Fruit fly (Drosophila melanogaster) whole organism, embryonic: ENCODE measurements around the gene Arp2.
A peak's percentile ranks its signal among the peaks of the same experiment; 100 is the strongest.

Experiments used
- Asciz ChIP-seq: fragments of 200-800 bp; sonication (Bioruptor generic); optimal IDR thresholded peaks from 2 replicates; lab custom pipeline; 2017; ENCODE audit warnings: missing biosample characterization, mild to moderate bottlenecking, missing genetic modification characterization, missing genetic modification reagents
- B-H2 ChIP-seq: fragments of 200-800 bp; sonication (Bioruptor generic); optimal IDR thresholded peaks from 2 replicates; lab custom pipeline; 2018; ENCODE audit warnings: missing biosample characterization, mild to moderate bottlenecking, missing genetic modification characterization
- CG10543 ChIP-seq: fragments of 200-800 bp; sonication (Bioruptor generic); optimal IDR thresholded peaks from 3 replicates; lab custom pipeline; 2017; ENCODE audit warnings: missing biosample characterization, mild to moderate bottlenecking, missing genetic modification characterization, moderate library complexity
- CG10565 ChIP-seq: fragments of 200-800 bp; sonication (Bioruptor generic); optimal IDR thresholded peaks from 3 replicates; lab custom pipeline; 2016; ENCODE audit warnings: missing biosample characterization, mild to moderate bottlenecking, missing genetic modification characterization
- CG15073 ChIP-seq: fragments of 200-800 bp; sonication (Bioruptor generic); optimal IDR thresholded peaks from 2 replicates; lab custom pipeline; 2016; ENCODE audit warnings: missing biosample characterization, missing genetic modification characterization
- CG16779 ChIP-seq: fragments of 200-800 bp; sonication (Bioruptor generic); IDR thresholded peaks from 2 replicates; pipeline ENCODE4 v1.3.6; 2022; ENCODE audit warnings: missing biosample characterization, missing genetic modification characterization
- CG17186 ChIP-seq: fragments of 200-800 bp; sonication (Bioruptor generic); optimal IDR thresholded peaks from 3 replicates; lab custom pipeline; 2017; ENCODE audit warnings: missing biosample characterization, missing genetic modification reagents, missing genetic modification characterization
- CG1792 ChIP-seq: fragments of 200-800 bp; sonication (Bioruptor generic); optimal IDR thresholded peaks from 2 replicates; lab custom pipeline; 2016; ENCODE audit warnings: missing biosample characterization, missing genetic modification characterization
- CG18599 ChIP-seq: fragments of 200-800 bp; sonication (Bioruptor generic); optimal IDR thresholded peaks from 3 replicates; lab custom pipeline; 2017; ENCODE audit warnings: missing biosample characterization, missing genetic modification characterization, mild to moderate bottlenecking, moderate library complexity, missing genetic modification reagents
- CG2116 ChIP-seq: fragments of 200-800 bp; sonication (Bioruptor generic); optimal IDR thresholded peaks from 3 replicates; lab custom pipeline; 2018; ENCODE audit warnings: missing biosample characterization, mild to moderate bottlenecking, missing genetic modification characterization
- CG2120 ChIP-seq: fragments of 200-800 bp; sonication (Bioruptor generic); optimal IDR thresholded peaks from 3 replicates; lab custom pipeline; 2016; ENCODE audit warnings: missing biosample characterization, missing genetic modification characterization
- CG32532 ChIP-seq: fragments of 200-800 bp; sonication (Bioruptor generic); IDR thresholded peaks from 2 replicates; pipeline ENCODE4 v1.3.6; 2022; ENCODE audit warnings: missing biosample characterization, missing genetic modification characterization
- CG33213 ChIP-seq: fragments of 200-800 bp; sonication (Bioruptor generic); optimal IDR thresholded peaks from 3 replicates; lab custom pipeline; 2016; ENCODE audit warnings: missing biosample characterization, missing genetic modification characterization
- CG34224 ChIP-seq: fragments of 200-800 bp; sonication (Bioruptor generic); IDR thresholded peaks from 3 replicates; pipeline ENCODE4 v1.3.6; 2022; ENCODE audit warnings: missing biosample characterization, missing genetic modification characterization; ENCODE audit not compliant: partially characterized antibody
- CG4854 ChIP-seq: fragments of 200-800 bp; sonication (Bioruptor generic); optimal IDR thresholded peaks from 2 replicates; lab custom pipeline; 2016; ENCODE audit warnings: missing biosample characterization, missing genetic modification characterization, inconsistent platforms
- CG6683 ChIP-seq: fragments of 200-800 bp; sonication (Bioruptor generic); optimal IDR thresholded peaks from 2 replicates; lab custom pipeline; 2017; ENCODE audit warnings: missing biosample characterization, mild to moderate bottlenecking, missing genetic modification characterization, missing genetic modification reagents
- CG6765 ChIP-seq: fragments of 200-800 bp; sonication (Bioruptor generic); optimal IDR thresholded peaks from 3 replicates; lab custom pipeline; 2017; ENCODE audit warnings: missing biosample characterization, mild to moderate bottlenecking, missing genetic modification characterization
- CG7839 ChIP-seq: fragments of 200-800 bp; sonication (Bioruptor generic); optimal IDR thresholded peaks from 3 replicates; lab custom pipeline; 2018; ENCODE audit warnings: missing biosample characterization, mild to moderate bottlenecking, missing genetic modification characterization, moderate library complexity
- CG8765 ChIP-seq: fragments of 200-800 bp; sonication (Bioruptor generic); IDR thresholded peaks from 2 replicates; pipeline ENCODE4 v1.3.6; 2022; ENCODE audit warnings: missing biosample characterization, missing genetic modification characterization
- Dp ChIP-seq: fragments of 200-800 bp; sonication (Bioruptor generic); optimal IDR thresholded peaks from 2 replicates; lab custom pipeline; 2018; ENCODE audit warnings: missing biosample characterization, mild to moderate bottlenecking, missing genetic modification characterization, moderate library complexity
- Fer3 ChIP-seq: fragments of 200-800 bp; sonication (Bioruptor generic); optimal IDR thresholded peaks from 2 replicates; lab custom pipeline; 2018; ENCODE audit warnings: missing biosample characterization, mild to moderate bottlenecking, missing genetic modification characterization, moderate library complexity
- Neu2 ChIP-seq: fragments of 200-800 bp; sonication (Bioruptor generic); optimal IDR thresholded peaks from 3 replicates; lab custom pipeline; 2016; ENCODE audit warnings: missing biosample characterization, missing genetic modification characterization, borderline replicate concordance
- Oaz ChIP-seq: fragments of 200-800 bp; sonication (Bioruptor generic); IDR thresholded peaks from 2 replicates; pipeline ENCODE4 v1.3.6; 2022; ENCODE audit warnings: missing biosample characterization, missing genetic modification characterization
- Sin3A ChIP-seq: fragments of >200 bp; optimal IDR thresholded peaks from 2 replicates; lab custom pipeline; 2018
- bab2 ChIP-seq: fragments of 200-800 bp; sonication (Bioruptor generic); optimal IDR thresholded peaks from 2 replicates; lab custom pipeline; 2016; ENCODE audit warnings: missing biosample characterization, missing genetic modification characterization
- chinmo ChIP-seq: fragments of 200-800 bp; sonication (Bioruptor generic); IDR thresholded peaks from 4 replicates; pipeline ENCODE4 v1.3.6; 2022; ENCODE audit warnings: missing biosample characterization, missing genetic modification characterization; ENCODE audit not compliant: partially characterized antibody
- crc ChIP-seq: fragments of 200-800 bp; sonication (Bioruptor generic); optimal IDR thresholded peaks from 2 replicates; lab custom pipeline; 2016; ENCODE audit warnings: missing biosample characterization, missing genetic modification characterization
- cwo ChIP-seq: fragments of 200-800 bp; sonication (Bioruptor generic); optimal IDR thresholded peaks from 3 replicates; lab custom pipeline; 2017; ENCODE audit warnings: missing biosample characterization, missing genetic modification characterization, mild to moderate bottlenecking, moderate library complexity, missing genetic modification reagents
- da ChIP-seq: fragments of 200-800 bp; sonication (Bioruptor generic); optimal IDR thresholded peaks from 2 replicates; lab custom pipeline; 2016; ENCODE audit warnings: missing biosample characterization, missing genetic modification characterization
- dati ChIP-seq: fragments of 200-800 bp; sonication (Bioruptor generic); IDR thresholded peaks from 2 replicates; pipeline ENCODE4 v1.3.6; 2022; ENCODE audit warnings: missing biosample characterization, missing genetic modification characterization
- dmrt99B ChIP-seq: fragments of 200-800 bp; sonication (Bioruptor generic); optimal IDR thresholded peaks from 2 replicates; lab custom pipeline; 2018; ENCODE audit warnings: missing biosample characterization, mild to moderate bottlenecking, missing genetic modification characterization, moderate library complexity
- fru ChIP-seq: fragments of >200 bp; optimal IDR thresholded peaks from 2 replicates; lab custom pipeline; 2017
- grau ChIP-seq: fragments of 200-800 bp; optimal IDR thresholded peaks from 3 replicates; lab custom pipeline; 2019; ENCODE audit warnings: missing biosample characterization, mild to moderate bottlenecking, missing genetic modification characterization, moderate library complexity
- h ChIP-seq: fragments of >200 bp; optimal IDR thresholded peaks from 2 replicates; lab custom pipeline; 2017
- hbn ChIP-seq: fragments of 200-800 bp; sonication (Bioruptor generic); IDR thresholded peaks from 2 replicates; pipeline ENCODE4 v1.3.6; 2022; ENCODE audit warnings: missing biosample characterization, missing genetic modification characterization; ENCODE audit not compliant: partially characterized antibody
- kah ChIP-seq: fragments of 200-800 bp; sonication (Bioruptor generic); optimal IDR thresholded peaks from 2 replicates; lab custom pipeline; 2018; ENCODE audit warnings: missing biosample characterization, mild to moderate bottlenecking, missing genetic modification characterization
- klu ChIP-seq: fragments of 200-800 bp; sonication (Bioruptor generic); IDR thresholded peaks from 2 replicates; pipeline ENCODE4 v1.3.6; 2022; ENCODE audit warnings: missing biosample characterization, missing genetic modification characterization
- lola ChIP-seq, 3 experiments: fragments of >200 bp in 2 of 3; fragments of 200-800 bp in 1 of 3; sonication (Bioruptor generic) in 1 of 3; optimal IDR thresholded peaks; 2 replicates each; lab custom pipeline; 2017 to 2019; ENCODE audit warnings: missing biosample characterization in 3 of 3, missing genetic modification characterization in 3 of 3, mild to moderate bottlenecking in 1 of 3, moderate library complexity in 1 of 3
- oc ChIP-seq: fragments of 200-800 bp; sonication (Bioruptor generic); optimal IDR thresholded peaks from 2 replicates; lab custom pipeline; 2018; ENCODE audit warnings: missing biosample characterization, mild to moderate bottlenecking, missing genetic modification characterization, moderate library complexity
- org-1 ChIP-seq: fragments of 200-800 bp; sonication (Bioruptor generic); optimal IDR thresholded peaks from 2 replicates; lab custom pipeline; 2017; ENCODE audit warnings: missing biosample characterization, missing genetic modification characterization
- pfk ChIP-seq: fragments of 200-800 bp; sonication (Bioruptor generic); optimal IDR thresholded peaks from 2 replicates; lab custom pipeline; 2018; ENCODE audit warnings: missing biosample characterization, mild to moderate bottlenecking, missing genetic modification characterization, moderate library complexity
- pzg ChIP-seq: fragments of 200-800 bp; sonication (Bioruptor generic); optimal IDR thresholded peaks from 3 replicates; lab custom pipeline; 2018; ENCODE audit warnings: missing biosample characterization, mild to moderate bottlenecking, missing genetic modification characterization, moderate library complexity
- repo ChIP-seq: fragments of 200-800 bp; sonication (Bioruptor generic); optimal IDR thresholded peaks from 2 replicates; lab custom pipeline; 2016; ENCODE audit warnings: missing biosample characterization, missing genetic modification characterization
- row ChIP-seq: fragments of 200-800 bp; sonication (Bioruptor generic); IDR thresholded peaks from 3 replicates; pipeline ENCODE4 v1.3.6; 2022; ENCODE audit warnings: missing biosample characterization, missing genetic modification characterization
- schlank ChIP-seq: fragments of 200-800 bp; sonication (Bioruptor generic); optimal IDR thresholded peaks from 2 replicates; lab custom pipeline; 2018; ENCODE audit warnings: missing biosample characterization, mild to moderate bottlenecking, missing genetic modification characterization
- sd ChIP-seq: fragments of 200-800 bp; sonication (Bioruptor generic); optimal IDR thresholded peaks from 3 replicates; lab custom pipeline; 2018; ENCODE audit warnings: missing biosample characterization, mild to moderate bottlenecking, missing genetic modification characterization, moderate library complexity
- sisA ChIP-seq: fragments of 200-800 bp; sonication (Bioruptor generic); IDR thresholded peaks from 2 replicates; pipeline ENCODE4 v1.3.6; 2022; ENCODE audit warnings: missing biosample characterization, missing genetic modification characterization
- ssp ChIP-seq: fragments of 200-800 bp; sonication (Bioruptor generic); IDR thresholded peaks from 2 replicates; pipeline ENCODE4 v1.3.6; 2022; ENCODE audit warnings: missing biosample characterization, missing genetic modification characterization
- trem ChIP-seq: fragments of 200-800 bp; optimal IDR thresholded peaks from 3 replicates; lab custom pipeline; 2019; ENCODE audit warnings: missing biosample characterization, mild to moderate bottlenecking, missing genetic modification characterization, moderate library complexity
- tx ChIP-seq: fragments of 200-800 bp; sonication (Bioruptor generic); optimal IDR thresholded peaks from 2 replicates; lab custom pipeline; 2016; ENCODE audit warnings: missing biosample characterization, missing genetic modification characterization
- wdn ChIP-seq: fragments of 200-800 bp; sonication (Bioruptor generic); IDR thresholded peaks from 2 replicates; pipeline ENCODE4 v1.3.6; 2022; ENCODE audit warnings: missing biosample characterization, missing genetic modification characterization

Arp2 gene

DNA sequence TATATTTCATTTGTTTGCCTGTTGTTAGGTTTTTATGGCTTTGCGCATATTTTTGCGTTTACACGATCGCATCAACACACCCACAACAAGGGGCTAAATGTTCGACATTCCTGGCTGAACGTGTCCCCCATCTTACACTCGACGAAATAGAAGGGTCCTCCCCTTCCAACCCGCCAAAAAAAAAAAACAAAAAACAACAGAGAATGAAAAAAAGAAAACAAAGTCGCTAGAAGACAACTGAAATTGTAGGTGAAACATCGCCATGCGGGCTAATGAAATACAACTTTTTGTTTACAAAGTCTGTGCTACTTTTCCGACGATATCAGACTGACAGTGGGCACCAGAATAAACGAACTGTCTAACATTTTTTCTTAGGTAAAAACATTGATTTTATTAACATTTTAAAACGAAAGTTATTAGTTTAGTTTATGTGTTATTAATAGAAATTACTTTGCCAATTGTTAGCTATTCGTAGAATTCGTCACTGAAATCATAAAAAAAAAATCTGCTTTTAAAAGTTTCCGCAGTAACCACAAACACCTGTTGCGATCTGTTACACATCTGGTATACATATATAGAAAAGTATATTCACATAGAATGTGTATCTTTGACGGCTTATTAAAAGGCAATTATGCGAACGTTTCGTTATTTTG is 16.9 kb upstream of the Arp2 start (continued):
- no peak for TF ChIP-seq da (GFP tag; lab: Kevin White, UChicago)
- TF ChIP-seq CG15073 (GFP tag; lab: Kevin White, UChicago): no peak
- TF ChIP-seq CG16779 (GFP tag; lab: Robert Waterston, UW): no peak
- TF ChIP-seq bab2: no peak
- no peak for TF ChIP-seq pzg (GFP tag; lab: Kevin White, UChicago)
- TF ChIP-seq dati (GFP tag; lab: Robert Waterston, UW): no peak
- TF ChIP-seq CG6765: no peak
- TF ChIP-seq Fer3 (tag; lab: Kevin White, UChicago): no peak
- no peak for TF ChIP-seq org-1
- TF ChIP-seq CG4854 (GFP tag; lab: Kevin White, UChicago): no peak
- no peak for TF ChIP-seq CG2116 (GFP tag; lab: Kevin White, UChicago)
- no peak for TF ChIP-seq Asciz (GFP tag; lab: Kevin White, UChicago)
- TF ChIP-seq CG10543 (GFP tag; lab: Kevin White, UChicago): no peak
- no peak for TF ChIP-seq sisA (GFP tag; lab: Robert Waterston, UW)
- peak; percentile 48 for TF ChIP-seq CG2120 (GFP tag; lab: Kevin White, UChicago)
- TF ChIP-seq oc (tag; lab: Kevin White, UChicago): no peak
- TF ChIP-seq Sin3A (lab: Kevin White, UChicago): no peak
- no peak for TF ChIP-seq cwo (GFP tag; lab: Kevin White, UChicago)
- TF ChIP-seq grau: peak; percentile 83
- TF ChIP-seq hbn (GFP tag; lab: Robert Waterston, UW): no peak
- peak; percentile 69 for TF ChIP-seq row (GFP tag; lab: Robert Waterston, UW)
- TF ChIP-seq CG33213 (GFP tag; lab: Kevin White, UChicago): no peak
- TF ChIP-seq fru (lab: Kevin White, UChicago): no peak
- TF ChIP-seq Oaz (GFP tag; lab: Robert Waterston, UW): no peak
- TF ChIP-seq dmrt99B (tag; lab: Kevin White, UChicago): peak; percentile 7
- no peak for TF ChIP-seq repo
- TF ChIP-seq sd (tag; lab: Kevin White, UChicago): peak; percentile 80
- no peak for TF ChIP-seq ssp (GFP tag; lab: Robert Waterston, UW)
- no peak for TF ChIP-seq wdn
- TF ChIP-seq CG7839 (tag; lab: Kevin White, UChicago): peak; percentile 25
- peak; percentile 55 for TF ChIP-seq kah (GFP tag; lab: Kevin White, UChicago)
- TF ChIP-seq CG17186: no peak
- no peak for TF ChIP-seq CG1792 (GFP tag; lab: Kevin White, UChicago)
- no peak for TF ChIP-seq CG34224 (GFP tag; lab: Robert Waterston, UW)
- peak; percentile 46 for TF ChIP-seq CG32532 (GFP tag; lab: Robert Waterston, UW)
- peak; percentile 26 for TF ChIP-seq CG18599 (GFP tag; lab: Kevin White, UChicago)
- TF ChIP-seq klu: no peak
- TF ChIP-seq crc (GFP tag; lab: Kevin White, UChicago): no peak
- no peak for TF ChIP-seq chinmo (GFP tag; lab: Robert Waterston, UW)
- no peak for TF ChIP-seq CG10565 (GFP tag; lab: Kevin White, UChicago)
- no peak for TF ChIP-seq tx (GFP tag; lab: Kevin White, UChicago)
- TF ChIP-seq h (lab: Kevin White, UChicago): no peak
- TF ChIP-seq lola (GFP tag; optimal IDR thresholded peaks at IDR 0.05; lab: Kevin White, UChicago): no peak
- TF ChIP-seq Dp (GFP tag; lab: Kevin White, UChicago): no peak
- no peak for TF ChIP-seq trem (tag; lab: Kevin White, UChicago)
- no peak for TF ChIP-seq schlank
- no peak for TF ChIP-seq CG6683 (GFP tag; lab: Kevin White, UChicago)
- no peak for TF ChIP-seq B-H2 (GFP tag; lab: Kevin White, UChicago)
- no peak for TF ChIP-seq Neu2
- no peak for TF ChIP-seq pfk (GFP tag; lab: Kevin White, UChicago)
- no peak for TF ChIP-seq CG8765
